Worm (Caenorhabditis elegans) whole organism, L2 larva: ENCODE data around the gene Y62H9A.7.

Source experiments
- C34F6.9 ChIP-seq: fragments of 150-350 bp; optimal IDR thresholded peaks from 2 replicates; lab custom pipeline; 2014; ENCODE audit warnings: missing biosample characterization, missing genetic modification characterization
- F13H6.1 ChIP-seq: sonication (generic microtip); optimal IDR thresholded peaks from 2 replicates; lab custom pipeline; 2016; ENCODE audit warnings: missing genetic modification characterization, missing compliant biosample characterization
- R02D3.7 ChIP-seq: fragments of 150-350 bp; optimal IDR thresholded peaks from 2 replicates; lab custom pipeline; 2014; ENCODE audit warnings: missing biosample characterization, missing genetic modification characterization
- Y55F3AM.14 ChIP-seq: fragments of 200-800 bp; sonication (Bioruptor generic); optimal IDR thresholded peaks from 2 replicates; lab custom pipeline; 2018; ENCODE audit warnings: mild to moderate bottlenecking, missing genetic modification characterization, missing compliant biosample characterization
- ZK546.5 ChIP-seq: sonication (generic microtip); optimal IDR thresholded peaks from 2 replicates; lab custom pipeline; 2017; ENCODE audit warnings: missing biosample characterization, missing genetic modification characterization
- alr-1 ChIP-seq: fragments of 150-350 bp; optimal IDR thresholded peaks from 2 replicates; lab custom pipeline; 2014; ENCODE audit warnings: missing biosample characterization, missing genetic modification characterization
- aly-2 ChIP-seq: fragments of 150-350 bp; optimal IDR thresholded peaks from 2 replicates; lab custom pipeline; 2014; ENCODE audit warnings: missing biosample characterization, missing genetic modification characterization
- ceh-16 ChIP-seq: fragments of 150-350 bp; optimal IDR thresholded peaks from 2 replicates; lab custom pipeline; 2014; ENCODE audit warnings: missing biosample characterization, missing genetic modification characterization
- ceh-82 ChIP-seq: fragments of 150-350 bp; optimal IDR thresholded peaks from 2 replicates; lab custom pipeline; 2014; ENCODE audit warnings: missing biosample characterization, missing genetic modification characterization
- dmd-4 ChIP-seq: sonication (generic microtip); optimal IDR thresholded peaks from 2 replicates; lab custom pipeline; 2017; ENCODE audit warnings: missing biosample characterization, missing genetic modification characterization
- egl-27 ChIP-seq: sonication (generic microtip); optimal IDR thresholded peaks from 3 replicates; lab custom pipeline; 2017; ENCODE audit warnings: missing biosample characterization, missing genetic modification reagents, missing genetic modification characterization
- elt-1 ChIP-seq: fragments of 150-350 bp; optimal IDR thresholded peaks from 2 replicates; lab custom pipeline; 2014; ENCODE audit warnings: missing biosample characterization, missing genetic modification characterization
- elt-3 ChIP-seq: sonication (generic microtip); optimal IDR thresholded peaks from 2 replicates; lab custom pipeline; 2017; ENCODE audit warnings: missing biosample characterization, missing genetic modification characterization
- fos-1 ChIP-seq: fragments of 150-350 bp; optimal IDR thresholded peaks from 2 replicates; lab custom pipeline; 2014; ENCODE audit warnings: missing biosample characterization, missing genetic modification characterization
- gmeb-1 ChIP-seq: fragments of 150-350 bp; optimal IDR thresholded peaks from 2 replicates; lab custom pipeline; 2014; ENCODE audit warnings: missing biosample characterization, missing genetic modification characterization
- lin-11 ChIP-seq: fragments of 150-350 bp; sonication (generic microtip); optimal IDR thresholded peaks from 2 replicates; lab custom pipeline; 2014; ENCODE audit warnings: missing biosample characterization, missing genetic modification characterization, inconsistent platforms, mixed read lengths
- lin-13 ChIP-seq: fragments of 150-350 bp; optimal IDR thresholded peaks from 2 replicates; lab custom pipeline; 2014; ENCODE audit warnings: missing biosample characterization, missing genetic modification reagents, missing genetic modification characterization
- lin-39 ChIP-seq: fragments of 150-350 bp; optimal IDR thresholded peaks from 2 replicates; lab custom pipeline; 2014; ENCODE audit warnings: missing biosample characterization, missing genetic modification reagents, missing genetic modification characterization
- lsy-2 ChIP-seq, 2 experiments: fragments of 150-350 bp in 1 of 2; sonication (generic microtip) in 1 of 2; optimal IDR thresholded peaks; 2 replicates each; lab custom pipeline; 2014 to 2017; ENCODE audit warnings: missing biosample characterization in 2 of 2, missing genetic modification characterization in 2 of 2
- mab-5 ChIP-seq: fragments of 150-350 bp; optimal IDR thresholded peaks from 2 replicates; lab custom pipeline; 2014; ENCODE audit warnings: missing biosample characterization, missing genetic modification characterization
- mbf-1 ChIP-seq: sonication (generic microtip); optimal IDR thresholded peaks from 2 replicates; lab custom pipeline; 2017; ENCODE audit warnings: missing biosample characterization, missing genetic modification characterization
- mdl-1 ChIP-seq, 2 experiments: fragments of 150-350 bp in 1 of 2; sonication (generic microtip) in 1 of 2; optimal IDR thresholded peaks; 2 replicates each; lab custom pipeline; 2017; ENCODE audit warnings: missing biosample characterization in 2 of 2, missing genetic modification characterization in 2 of 2
- nhr-10 ChIP-seq: sonication (generic microtip); optimal IDR thresholded peaks from 2 replicates; lab custom pipeline; 2017; ENCODE audit warnings: missing biosample characterization, missing genetic modification characterization
- nhr-11 ChIP-seq: fragments of 150-350 bp; optimal IDR thresholded peaks from 2 replicates; lab custom pipeline; 2014; ENCODE audit warnings: missing biosample characterization, missing genetic modification characterization
- nhr-23 ChIP-seq: fragments of 150-350 bp; optimal IDR thresholded peaks from 2 replicates; lab custom pipeline; 2014; ENCODE audit warnings: missing biosample characterization, missing genetic modification reagents, missing genetic modification characterization
- nhr-237 ChIP-seq: fragments of 150-350 bp; optimal IDR thresholded peaks from 2 replicates; lab custom pipeline; 2014; ENCODE audit warnings: missing biosample characterization, missing genetic modification characterization
- nhr-25 ChIP-seq: fragments of 150-350 bp; sonication (generic microtip); optimal IDR thresholded peaks from 3 replicates; lab custom pipeline; 2014; ENCODE audit warnings: missing biosample characterization, missing genetic modification characterization
- sem-4 ChIP-seq: fragments of 150-350 bp; optimal IDR thresholded peaks from 2 replicates; lab custom pipeline; 2014; ENCODE audit warnings: missing biosample characterization, missing genetic modification reagents, missing genetic modification characterization
- skn-1 ChIP-seq: sonication (generic microtip); optimal IDR thresholded peaks from 2 replicates; lab custom pipeline; 2017; ENCODE audit warnings: missing biosample characterization, missing genetic modification characterization
- sma-9 ChIP-seq, 2 experiments: fragments of 150-350 bp in 1 of 2; sonication (generic microtip) in 1 of 2; optimal IDR thresholded peaks; 2 replicates each; lab custom pipeline; 2014 to 2016; ENCODE audit warnings: missing genetic modification characterization in 2 of 2, mild to moderate bottlenecking in 1 of 2, missing biosample characterization in 1 of 2, missing compliant biosample characterization in 1 of 2, missing genetic modification reagents in 1 of 2, moderate library complexity in 1 of 2
- snpc-4 ChIP-seq: fragments of 150-350 bp; optimal IDR thresholded peaks from 2 replicates; lab custom pipeline; 2014; ENCODE audit warnings: missing biosample characterization, missing genetic modification characterization
- unc-39 ChIP-seq: fragments of 150-350 bp; optimal IDR thresholded peaks from 2 replicates; lab custom pipeline; 2014; ENCODE audit warnings: missing biosample characterization, missing genetic modification characterization
- unc-62 ChIP-seq: fragments of 150-350 bp; optimal IDR thresholded peaks from 2 replicates; lab custom pipeline; 2014; ENCODE audit warnings: missing biosample characterization, missing genetic modification reagents, missing genetic modification characterization
- ztf-1 ChIP-seq: fragments of 200-800 bp; sonication (Bioruptor generic); conservative IDR thresholded peaks from 2 replicates; pipeline ENCODE4 v1.3.6; 2022; ENCODE audit warnings: missing genetic modification characterization, missing compliant biosample characterization
- ztf-11 ChIP-seq: sonication (generic microtip); optimal IDR thresholded peaks from 2 replicates; lab custom pipeline; 2017; ENCODE audit warnings: missing biosample characterization, missing genetic modification characterization
- ztf-4 ChIP-seq: fragments of 150-350 bp; optimal IDR thresholded peaks from 2 replicates; lab custom pipeline; 2014; ENCODE audit warnings: missing biosample characterization, missing genetic modification characterization

The Y62H9A.7 gene

DNA sequence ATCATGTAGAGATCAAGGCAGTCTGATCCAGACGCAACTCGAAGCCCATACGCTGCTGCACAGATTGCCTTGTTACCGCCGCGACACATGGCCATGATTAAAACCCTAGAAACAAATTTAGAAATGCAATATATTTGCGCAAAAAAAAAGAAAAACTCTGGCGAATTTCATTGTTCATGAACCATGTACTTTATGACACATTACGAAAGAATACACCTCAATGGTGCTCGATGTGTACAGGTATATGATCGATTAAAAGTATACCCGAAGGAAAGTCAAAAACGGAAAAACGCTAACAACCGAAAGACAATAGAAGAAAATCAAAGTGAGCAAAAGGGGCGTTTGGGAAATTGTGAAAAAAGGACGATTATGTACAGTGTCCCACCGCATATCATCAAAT, 6.9 kb upstream of the Y62H9A.7 start, which contains the start of gene Y62H9A.8:
Y62H9A.8 (minus strand) TSS at position 101 of the 400 bp plus-strand sequence.
- no peak for TF ChIP-seq mbf-1 (tag; lab: Kevin White, UChicago)
- TF ChIP-seq egl-27 (tag; lab: Kevin White, UChicago): no peak
- no peak for TF ChIP-seq nhr-25 (tag; lab: Kevin White, UChicago)
- TF ChIP-seq snpc-4 (tag; lab: Kevin White, UChicago): no peak
- TF ChIP-seq nhr-10 (tag; lab: Kevin White, UChicago): no peak
- no peak for TF ChIP-seq alr-1
- TF ChIP-seq ZK546.5 (tag; lab: Kevin White, UChicago): no peak
- TF ChIP-seq ztf-4 (tag; lab: Kevin White, UChicago): no peak
- TF ChIP-seq unc-39: no peak
- no peak for TF ChIP-seq ceh-82 (tag; lab: Kevin White, UChicago)
- no peak for TF ChIP-seq elt-3 (tag; lab: Kevin White, UChicago)
- no peak for TF ChIP-seq mab-5 (tag; lab: Kevin White, UChicago)
- no peak for TF ChIP-seq skn-1 (tag; lab: Kevin White, UChicago)
- TF ChIP-seq nhr-11: no peak
- no peak for TF ChIP-seq ztf-1 (GFP tag; lab: Robert Waterston, UW)

DNA sequence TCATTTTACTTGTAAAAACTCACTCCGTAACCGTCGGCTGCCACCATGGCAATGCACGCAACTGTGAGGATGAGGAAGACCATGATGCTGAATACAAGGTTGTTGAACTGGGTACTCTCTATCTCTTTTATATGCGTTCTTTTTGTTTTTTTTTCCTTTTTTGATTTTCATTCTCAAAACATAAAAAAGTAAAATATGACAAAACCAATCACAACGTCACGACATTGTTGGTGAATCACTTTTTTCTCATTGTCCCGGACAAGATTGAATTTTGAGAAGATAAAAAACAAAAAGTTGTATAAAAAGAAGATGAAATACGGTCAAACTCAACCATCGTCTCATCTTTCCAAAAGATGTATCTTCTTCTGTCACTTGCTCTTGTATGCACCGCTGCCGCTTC, 2.7 kb downstream of the Y62H9A.7 start, which contains the start of the genes Y62H9A.5 and ule-5:
Y62H9A.5 (minus strand) TSS at position 101 of the 400 bp plus-strand sequence.
ule-5 (plus strand) TSS at position 328 of the 400 bp plus-strand sequence.
- TF ChIP-seq ZK546.5 (tag; lab: Kevin White, UChicago) (no peak), alr-1 (no peak), lin-11 (tag; lab: Kevin White, UChicago) (no peak), unc-62 (no peak), aly-2 (tag; lab: Kevin White, UChicago) (no peak), ceh-16 (tag; lab: Kevin White, UChicago) (no peak), sem-4 (tag; lab: Kevin White, UChicago) (no peak), fos-1 (tag; lab: Kevin White, UChicago) (no peak), nhr-23 (tag; lab: Kevin White, UChicago) (no peak), Y55F3AM.14 (GFP tag; lab: Kevin White, UChicago) (no peak), nhr-10 (tag; lab: Kevin White, UChicago) (no peak), lin-39 (tag; lab: Kevin White, UChicago) (no peak), lin-13 (GFP tag; lab: Kevin White, UChicago) (no peak), nhr-25 (tag; lab: Kevin White, UChicago) (no peak), mbf-1 (tag; lab: Kevin White, UChicago) (no peak)

DNA sequence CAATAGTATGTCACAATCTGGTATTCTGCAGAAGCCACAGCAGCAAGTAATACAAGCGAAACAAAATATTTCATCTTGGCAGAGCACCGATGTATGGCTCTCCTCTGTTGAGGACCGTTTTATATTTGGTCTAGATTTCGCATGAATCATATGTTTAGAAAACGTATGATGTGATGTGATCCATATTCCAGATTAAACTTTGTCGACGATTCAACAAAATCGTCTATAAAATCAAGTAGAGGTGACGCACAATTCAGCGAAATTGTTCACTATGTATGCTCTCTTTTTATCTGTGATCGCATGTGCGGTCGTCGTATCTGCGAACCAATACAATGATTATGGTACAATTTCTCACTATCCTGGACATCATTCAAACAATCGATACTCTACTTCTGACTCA, 5.6 kb downstream of the Y62H9A.7 start, which contains the start of the genes Y62H9A.3 and Y62H9A.4:
Y62H9A.3 (minus strand) TSS at position 101 of the 400 bp plus-strand sequence.
Y62H9A.4 (plus strand) TSS at position 256 of the 400 bp plus-strand sequence.
- TF ChIP-seq egl-27 (tag; lab: Kevin White, UChicago) (no peak), ceh-82 (tag; lab: Kevin White, UChicago) (no peak), mdl-1 (tag; optimal IDR thresholded peaks at IDR 0.05; lab: Kevin White, UChicago) (no peak), ZK546.5 (tag; lab: Kevin White, UChicago) (no peak), alr-1 (no peak), elt-1 (no peak), nhr-23 (tag; lab: Kevin White, UChicago) (no peak), lin-13 (GFP tag; lab: Kevin White, UChicago) (no peak)

ce11 chrX:11878109-11878508, 7.4 kb downstream of the Y62H9A.7 start, which contains the start of gene Y62H9A.2:
Gene Y62H9A.2 (minus strand): TSS chrX:11878209.
- TF ChIP-seq lin-39 (tag; lab: Kevin White, UChicago): no peak
- TF ChIP-seq ztf-11 (tag; lab: Kevin White, UChicago): no peak
- TF ChIP-seq unc-62: no peak
- TF ChIP-seq sem-4 (tag; lab: Kevin White, UChicago): no peak
- no peak for TF ChIP-seq ztf-1 (GFP tag; lab: Robert Waterston, UW)
- TF ChIP-seq mbf-1 (tag; lab: Kevin White, UChicago): no peak
- no peak for TF ChIP-seq lin-13 (GFP tag; lab: Kevin White, UChicago)
- TF ChIP-seq dmd-4: no peak
- TF ChIP-seq F13H6.1 (tag; lab: Kevin White, UChicago): no peak
- TF ChIP-seq gmeb-1: no peak
- no peak for TF ChIP-seq nhr-237 (tag; lab: Kevin White, UChicago)
- TF ChIP-seq C34F6.9: no peak
- no peak for TF ChIP-seq R02D3.7 (tag; lab: Kevin White, UChicago)
- TF ChIP-seq lsy-2 (tag; optimal IDR thresholded peaks at IDR 0.05; lab: Kevin White, UChicago): no peak
- TF ChIP-seq Y55F3AM.14 (GFP tag; lab: Kevin White, UChicago): no peak
- no peak for TF ChIP-seq sma-9 (GFP tag; optimal IDR thresholded peaks at IDR 0.05; lab: Kevin White, UChicago)
- TF ChIP-seq sma-9 (tag; optimal IDR thresholded peaks at IDR 0.05; lab: Kevin White, UChicago): no peak
